Fruit fly (Drosophila melanogaster) whole organism, embryonic: ENCODE results near the gene Neurochondrin.

Experiments
- Atf3 ChIP-seq: fragments of 200-800 bp; sonication (Bioruptor generic); optimal IDR thresholded peaks from 3 replicates; lab custom pipeline; 2016; ENCODE audit warnings: missing biosample characterization, missing genetic modification characterization
- B-H1 ChIP-seq: fragments of 200-800 bp; sonication (Bioruptor generic); IDR thresholded peaks from 3 replicates; pipeline ENCODE4 v1.3.6; 2022; ENCODE audit warnings: missing biosample characterization, missing genetic modification characterization
- BEAF-32 ChIP-seq: fragments of 200-800 bp; sonication (Bioruptor generic); optimal IDR thresholded peaks from 3 replicates; lab custom pipeline; 2017; ENCODE audit warnings: missing biosample characterization, missing genetic modification characterization, mild to moderate bottlenecking, moderate library complexity, missing genetic modification reagents
- CG1024 ChIP-seq: fragments of 200-800 bp; sonication (Bioruptor generic); IDR thresholded peaks from 2 replicates; pipeline ENCODE4 v1.3.6; 2022; ENCODE audit warnings: missing biosample characterization, missing genetic modification characterization
- CG10543 ChIP-seq: fragments of 200-800 bp; sonication (Bioruptor generic); optimal IDR thresholded peaks from 3 replicates; lab custom pipeline; 2017; ENCODE audit warnings: missing biosample characterization, mild to moderate bottlenecking, missing genetic modification characterization, moderate library complexity
- CG2202 ChIP-seq: fragments of 200-800 bp; sonication (Bioruptor generic); optimal IDR thresholded peaks from 2 replicates; lab custom pipeline; 2018; ENCODE audit warnings: missing biosample characterization, mild to moderate bottlenecking, missing genetic modification characterization
- CG2712 ChIP-seq: fragments of 200-800 bp; optimal IDR thresholded peaks from 3 replicates; lab custom pipeline; 2019; ENCODE audit warnings: missing biosample characterization, mild to moderate bottlenecking, missing genetic modification characterization, moderate library complexity
- CG31365 ChIP-seq: fragments of 200-800 bp; sonication (Bioruptor generic); optimal IDR thresholded peaks from 2 replicates; lab custom pipeline; 2018; ENCODE audit warnings: missing biosample characterization, mild to moderate bottlenecking, missing genetic modification characterization
- CG33213 ChIP-seq: fragments of 200-800 bp; sonication (Bioruptor generic); optimal IDR thresholded peaks from 3 replicates; lab custom pipeline; 2016; ENCODE audit warnings: missing biosample characterization, missing genetic modification characterization
- CG5180 ChIP-seq: fragments of 200-800 bp; sonication (Bioruptor generic); optimal IDR thresholded peaks from 3 replicates; lab custom pipeline; 2017; ENCODE audit warnings: missing biosample characterization, missing genetic modification characterization, mild to moderate bottlenecking, moderate library complexity, missing genetic modification reagents
- CG6683 ChIP-seq: fragments of 200-800 bp; sonication (Bioruptor generic); optimal IDR thresholded peaks from 2 replicates; lab custom pipeline; 2017; ENCODE audit warnings: missing biosample characterization, mild to moderate bottlenecking, missing genetic modification characterization, missing genetic modification reagents
- CG6813 ChIP-seq: fragments of 200-800 bp; sonication (Bioruptor generic); optimal IDR thresholded peaks from 2 replicates; lab custom pipeline; 2017; ENCODE audit warnings: missing biosample characterization, missing genetic modification characterization, mild to moderate bottlenecking, moderate library complexity, missing genetic modification reagents
- CTCF ChIP-seq: fragments of 200-800 bp; sonication (Bioruptor generic); optimal IDR thresholded peaks from 2 replicates; lab custom pipeline; 2017; ENCODE audit warnings: missing biosample characterization, mild to moderate bottlenecking, missing genetic modification characterization, moderate library complexity
- D ChIP-seq, 2 experiments: fragments of 200-800 bp in 1 of 2; fragments of >200 bp in 1 of 2; sonication (Bioruptor generic) in 1 of 2; optimal IDR thresholded peaks; 2 replicates in 1 of 2; 3 replicates in 1 of 2; lab custom pipeline; 2017; ENCODE audit warnings: mild to moderate bottlenecking in 1 of 2, missing biosample characterization in 1 of 2, missing genetic modification characterization in 1 of 2, missing genetic modification reagents in 1 of 2
- Drgx ChIP-seq: fragments of 200-800 bp; sonication (Bioruptor generic); IDR thresholded peaks from 2 replicates; pipeline ENCODE4 v1.3.6; 2022; ENCODE audit warnings: missing biosample characterization, missing genetic modification characterization
- Hand ChIP-seq: fragments of 200-800 bp; sonication (Bioruptor generic); optimal IDR thresholded peaks from 2 replicates; lab custom pipeline; 2017; ENCODE audit warnings: mild to moderate bottlenecking, missing biosample characterization, missing genetic modification reagents, missing genetic modification characterization
- Hey ChIP-seq: fragments of 200-800 bp; sonication (Bioruptor generic); optimal IDR thresholded peaks from 3 replicates; lab custom pipeline; 2018; ENCODE audit warnings: missing biosample characterization, mild to moderate bottlenecking, missing genetic modification characterization
- Med ChIP-seq: fragments of 200-800 bp; sonication (Bioruptor generic); peaks from one replicate; lab custom pipeline; 2016; ENCODE audit warnings: missing biosample characterization, missing genetic modification characterization, mild to moderate bottlenecking, inconsistent platforms, moderate library complexity
- Nf-YC ChIP-seq: fragments of 200-800 bp; optimal IDR thresholded peaks from 3 replicates; lab custom pipeline; 2019; ENCODE audit warnings: missing biosample characterization, mild to moderate bottlenecking, missing genetic modification characterization, moderate library complexity
- Spps ChIP-seq: fragments of 200-800 bp; sonication (Bioruptor generic); optimal IDR thresholded peaks from 2 replicates; lab custom pipeline; 2018; ENCODE audit warnings: missing biosample characterization, mild to moderate bottlenecking, missing genetic modification characterization
- abd-A ChIP-seq: fragments of 200-800 bp; sonication (Bioruptor generic); optimal IDR thresholded peaks from 3 replicates; lab custom pipeline; 2019; ENCODE audit warnings: missing biosample characterization, mild to moderate bottlenecking, missing genetic modification characterization, moderate library complexity
- ap ChIP-seq: fragments of 200-800 bp; sonication (Bioruptor generic); IDR thresholded peaks from 2 replicates; pipeline ENCODE4 v1.3.6; 2022; ENCODE audit warnings: missing biosample characterization, missing genetic modification characterization
- ato ChIP-seq: fragments of 200-800 bp; sonication (Bioruptor generic); IDR thresholded peaks from 2 replicates; pipeline ENCODE4 v1.3.6; 2022; ENCODE audit warnings: missing biosample characterization, missing genetic modification characterization; ENCODE audit not compliant: partially characterized antibody
- chinmo ChIP-seq: fragments of 200-800 bp; sonication (Bioruptor generic); IDR thresholded peaks from 4 replicates; pipeline ENCODE4 v1.3.6; 2022; ENCODE audit warnings: missing biosample characterization, missing genetic modification characterization; ENCODE audit not compliant: partially characterized antibody
- crol ChIP-seq: fragments of 200-800 bp; sonication (Bioruptor generic); IDR thresholded peaks from 2 replicates; pipeline ENCODE4 v1.3.6; 2022; ENCODE audit warnings: missing biosample characterization, missing genetic modification characterization
- da ChIP-seq: fragments of 200-800 bp; sonication (Bioruptor generic); optimal IDR thresholded peaks from 2 replicates; lab custom pipeline; 2016; ENCODE audit warnings: missing biosample characterization, missing genetic modification characterization
- gem ChIP-seq: fragments of 200-800 bp; sonication (Bioruptor generic); optimal IDR thresholded peaks from 2 replicates; lab custom pipeline; 2019; ENCODE audit warnings: missing biosample characterization, mild to moderate bottlenecking, missing genetic modification characterization, moderate library complexity
- gsb-n ChIP-seq: fragments of 200-800 bp; sonication (Bioruptor generic); optimal IDR thresholded peaks from 3 replicates; lab custom pipeline; 2018; ENCODE audit warnings: missing biosample characterization, mild to moderate bottlenecking, missing genetic modification characterization
- hth ChIP-seq: fragments of >200 bp; optimal IDR thresholded peaks from 2 replicates; lab custom pipeline; 2017; ENCODE audit warnings: inconsistent platforms
- kni ChIP-seq: fragments of 200-800 bp; sonication (Bioruptor generic); optimal IDR thresholded peaks from 3 replicates; lab custom pipeline; 2017; ENCODE audit warnings: mild to moderate bottlenecking, missing biosample characterization, missing genetic modification reagents, missing genetic modification characterization
- lab ChIP-seq: fragments of 200-800 bp; sonication (Bioruptor generic); optimal IDR thresholded peaks from 3 replicates; lab custom pipeline; 2017; ENCODE audit warnings: missing biosample characterization, missing genetic modification characterization, mild to moderate bottlenecking, moderate library complexity, missing genetic modification reagents
- mld ChIP-seq: fragments of 200-800 bp; sonication (Bioruptor generic); IDR thresholded peaks from 3 replicates; pipeline ENCODE4 v1.3.6; 2022; ENCODE audit warnings: missing biosample characterization, missing genetic modification characterization; ENCODE audit not compliant: partially characterized antibody
- nerfin-1 ChIP-seq: fragments of 200-800 bp; sonication (Bioruptor generic); optimal IDR thresholded peaks from 3 replicates; lab custom pipeline; 2019; ENCODE audit warnings: missing biosample characterization, mild to moderate bottlenecking, missing genetic modification characterization, moderate library complexity
- onecut ChIP-seq: fragments of 200-800 bp; sonication (Bioruptor generic); IDR thresholded peaks from 2 replicates; pipeline ENCODE4 v1.3.6; 2022; ENCODE audit warnings: missing biosample characterization, missing genetic modification characterization
- pfk ChIP-seq: fragments of 200-800 bp; sonication (Bioruptor generic); optimal IDR thresholded peaks from 2 replicates; lab custom pipeline; 2018; ENCODE audit warnings: missing biosample characterization, mild to moderate bottlenecking, missing genetic modification characterization, moderate library complexity
- prd ChIP-seq, 3 experiments: fragments of >200 bp in 2 of 3; fragments of 200-800 bp in 1 of 3; sonication (Bioruptor generic) in 1 of 3; optimal IDR thresholded peaks in 2 of 3; IDR thresholded peaks in 1 of 3; 2 replicates in 2 of 3; 3 replicates in 1 of 3; pipeline versions ENCODE4 v1.3.6 to Lab custom; 2017 to 2022; ENCODE audit warnings: missing biosample characterization in 1 of 3, missing genetic modification characterization in 1 of 3
- pros ChIP-seq: fragments of 200-800 bp; sonication (Bioruptor generic); optimal IDR thresholded peaks from 3 replicates; lab custom pipeline; 2019; ENCODE audit warnings: missing biosample characterization, mild to moderate bottlenecking, missing genetic modification characterization, moderate library complexity
- ro ChIP-seq: fragments of 200-800 bp; sonication (Bioruptor generic); IDR thresholded peaks from 2 replicates; pipeline ENCODE4 v1.3.6; 2022; ENCODE audit warnings: missing biosample characterization, missing genetic modification characterization
- seq ChIP-seq: fragments of 200-800 bp; sonication (Bioruptor generic); IDR thresholded peaks from 2 replicates; pipeline ENCODE4 v1.3.6; 2022; ENCODE audit warnings: missing biosample characterization, missing genetic modification characterization
- tna ChIP-seq: fragments of 200-800 bp; sonication (Bioruptor generic); IDR thresholded peaks from 2 replicates; pipeline ENCODE4 v1.3.6; 2022; ENCODE audit warnings: missing biosample characterization, missing genetic modification characterization; ENCODE audit not compliant: partially characterized antibody

Neurochondrin gene

DNA sequence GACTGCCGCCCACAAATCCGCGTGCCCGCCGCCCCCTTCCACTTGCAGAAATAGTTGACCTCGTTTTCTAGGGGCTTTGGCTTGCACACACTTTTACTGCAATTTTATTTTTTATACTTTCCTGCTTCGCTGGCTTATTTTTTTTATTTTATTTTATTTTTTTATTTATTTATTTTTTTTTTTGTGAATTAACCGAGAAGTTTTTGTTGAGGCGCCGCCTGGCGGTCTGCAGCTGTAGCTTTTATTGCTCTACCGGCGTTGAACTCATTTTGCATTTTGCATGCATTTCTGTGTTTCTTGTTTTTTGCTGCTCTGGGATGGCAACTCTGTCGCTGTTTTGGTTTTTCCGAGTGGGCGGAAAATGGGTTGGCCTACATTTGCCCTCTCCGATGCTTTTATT lies 38.5 kb upstream of the Neurochondrin start:
- TF ChIP-seq prd (optimal IDR thresholded peaks at IDR 0.05; lab: Kevin White, UChicago) (no peak), prd (GFP tag; IDR thresholded peaks at IDR 0.05; lab: Robert Waterston, UW) (no peak), CG31365 (tag; lab: Kevin White, UChicago) (no peak), Drgx (GFP tag; lab: Robert Waterston, UW) (peak; percentile 60), Atf3 (GFP tag; lab: Kevin White, UChicago) (no peak), CG2202 (tag; lab: Kevin White, UChicago) (no peak), CTCF (GFP tag; lab: Kevin White, UChicago) (peak; percentile 80), ap (no peak)

DNA sequence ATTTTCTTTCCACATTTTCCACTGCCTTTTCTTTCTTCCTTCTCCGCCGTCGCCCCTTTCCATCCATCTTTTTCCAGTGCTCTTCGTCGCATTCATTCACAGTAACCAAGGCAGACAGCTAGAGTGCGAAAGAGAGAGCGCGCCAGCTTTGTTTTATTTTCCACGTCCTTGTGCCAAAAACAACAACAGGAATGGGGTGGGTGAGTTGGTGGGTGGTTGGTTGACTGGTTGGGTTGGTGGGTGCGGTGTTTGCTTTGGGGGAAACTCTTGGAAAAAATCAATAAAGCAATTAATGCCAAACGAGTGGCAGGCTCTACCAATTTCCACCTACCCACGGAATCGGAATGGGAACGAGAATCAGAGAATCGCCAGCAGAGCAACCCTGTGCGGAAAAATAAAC lies 38.0 kb upstream of the Neurochondrin start:
- TF ChIP-seq pfk (GFP tag; lab: Kevin White, UChicago) (no peak), abd-A (tag; lab: Kevin White, UChicago) (peak; percentile 91), hth (lab: Kevin White, UChicago) (no peak), tna (no peak), Spps (tag; lab: Kevin White, UChicago) (no peak), D (optimal IDR thresholded peaks at IDR 0.05; lab: Kevin White, UChicago) (no peak), D (GFP tag; optimal IDR thresholded peaks at IDR 0.05; lab: Kevin White, UChicago) (peak; percentile 9), Hand (GFP tag; lab: Kevin White, UChicago) (peak; percentile 1), seq (GFP tag; lab: Robert Waterston, UW) (0 out of 2 replicates have a peak, but pooled peaks have one; percentile 29), lab (GFP tag; lab: Kevin White, UChicago) (peak; percentile 9), onecut (GFP tag; lab: Robert Waterston, UW) (peak; percentile 98), Hey (tag; lab: Kevin White, UChicago) (peak; percentile 73), da (no peak), chinmo (GFP tag; lab: Robert Waterston, UW) (0 out of 4 replicates have a peak, but pooled peaks have one; percentile 72), crol (peak; percentile 42), CG2712 (tag; lab: Kevin White, UChicago) (peak; percentile 66), mld (GFP tag; lab: Robert Waterston, UW) (no peak), CG5180 (GFP tag; lab: Kevin White, UChicago) (no peak), Nf-YC (peak; percentile 11), gem (no peak), nerfin-1 (tag; lab: Kevin White, UChicago) (peak; percentile 74), CG10543 (peak; percentile 12), CG33213 (GFP tag; lab: Kevin White, UChicago) (no peak), Med (GFP tag; lab: Kevin White, UChicago) (peak; percentile 47), gsb-n (peak; percentile 8), ro (no peak), B-H1 (GFP tag; lab: Robert Waterston, UW) (no peak), kni (GFP tag; lab: Kevin White, UChicago) (peak; percentile 34), pros (peak; percentile 93), BEAF-32 (GFP tag; lab: Kevin White, UChicago) (no peak), CG6813 (GFP tag; lab: Kevin White, UChicago) (no peak), ato (GFP tag; lab: Robert Waterston, UW) (no peak), CG6683 (GFP tag; lab: Kevin White, UChicago) (no peak), CG1024 (GFP tag; lab: Robert Waterston, UW) (no peak)
